Fruit fly (Drosophila melanogaster) whole organism, embryonic: ENCODE results near the gene Hsp110.
A peak's percentile ranks its signal among the peaks of the same experiment; 100 is the strongest.

Experiments
- Adf1 ChIP-seq: fragments of 200-800 bp; sonication (Bioruptor generic); IDR thresholded peaks from 2 replicates; pipeline ENCODE4 v1.3.6; 2022; ENCODE audit warnings: missing biosample characterization, missing genetic modification characterization
- C15 ChIP-seq: fragments of 200-800 bp; sonication (Bioruptor generic); IDR thresholded peaks from 3 replicates; pipeline ENCODE4 v1.3.6; 2022; ENCODE audit warnings: missing biosample characterization, missing genetic modification characterization
- CG11247 ChIP-seq: fragments of 200-800 bp; sonication (Bioruptor generic); IDR thresholded peaks from 2 replicates; pipeline ENCODE4 v1.3.6; 2022; ENCODE audit warnings: missing biosample characterization, missing genetic modification characterization
- CG13775 ChIP-seq: fragments of 200-800 bp; sonication (Bioruptor generic); optimal IDR thresholded peaks from 3 replicates; lab custom pipeline; 2017; ENCODE audit warnings: missing biosample characterization, mild to moderate bottlenecking, missing genetic modification characterization
- CG14860 ChIP-seq: fragments of 200-800 bp; sonication (Bioruptor generic); IDR thresholded peaks from 3 replicates; pipeline ENCODE4 v1.3.6; 2022; ENCODE audit warnings: missing biosample characterization, missing genetic modification characterization; ENCODE audit not compliant: partially characterized antibody
- CG14965 ChIP-seq: fragments of 200-800 bp; sonication (Bioruptor generic); optimal IDR thresholded peaks from 2 replicates; lab custom pipeline; 2016; ENCODE audit warnings: missing biosample characterization, missing genetic modification characterization, borderline replicate concordance
- CG17361 ChIP-seq: fragments of 200-800 bp; sonication (Bioruptor generic); IDR thresholded peaks from 3 replicates; pipeline ENCODE4 v1.3.6; 2022; ENCODE audit warnings: missing biosample characterization, missing genetic modification characterization
- CG17802 ChIP-seq: fragments of 200-800 bp; sonication (Bioruptor generic); optimal IDR thresholded peaks from 2 replicates; lab custom pipeline; 2018; ENCODE audit warnings: missing biosample characterization, mild to moderate bottlenecking, missing genetic modification characterization, moderate library complexity
- CG18011 ChIP-seq: fragments of 200-800 bp; sonication (Bioruptor generic); optimal IDR thresholded peaks from 2 replicates; lab custom pipeline; 2017; ENCODE audit warnings: missing biosample characterization, missing genetic modification characterization, mild to moderate bottlenecking, moderate library complexity, missing genotype
- CG18262 ChIP-seq: fragments of 200-800 bp; optimal IDR thresholded peaks from 3 replicates; lab custom pipeline; 2019; ENCODE audit warnings: missing biosample characterization, mild to moderate bottlenecking, missing genetic modification characterization, moderate library complexity
- CG2120 ChIP-seq: fragments of 200-800 bp; sonication (Bioruptor generic); optimal IDR thresholded peaks from 3 replicates; lab custom pipeline; 2016; ENCODE audit warnings: missing biosample characterization, missing genetic modification characterization
- CG2712 ChIP-seq: fragments of 200-800 bp; optimal IDR thresholded peaks from 3 replicates; lab custom pipeline; 2019; ENCODE audit warnings: missing biosample characterization, mild to moderate bottlenecking, missing genetic modification characterization, moderate library complexity
- CG3065 ChIP-seq: fragments of 200-800 bp; sonication (Bioruptor generic); optimal IDR thresholded peaks from 2 replicates; lab custom pipeline; 2016; ENCODE audit warnings: missing biosample characterization, missing genetic modification characterization
- CG31365 ChIP-seq: fragments of 200-800 bp; sonication (Bioruptor generic); optimal IDR thresholded peaks from 2 replicates; lab custom pipeline; 2018; ENCODE audit warnings: missing biosample characterization, mild to moderate bottlenecking, missing genetic modification characterization
- CG3995 ChIP-seq: fragments of 200-800 bp; sonication (Bioruptor generic); optimal IDR thresholded peaks from 3 replicates; lab custom pipeline; 2016; ENCODE audit warnings: missing biosample characterization, missing genetic modification characterization
- CG4730 ChIP-seq: fragments of 200-800 bp; sonication (Bioruptor generic); IDR thresholded peaks from 2 replicates; pipeline ENCODE4 v1.3.6; 2022; ENCODE audit warnings: missing biosample characterization, missing genetic modification characterization
- CG6654 ChIP-seq: fragments of 200-800 bp; sonication (Bioruptor generic); optimal IDR thresholded peaks from 2 replicates; lab custom pipeline; 2017; ENCODE audit warnings: missing biosample characterization, mild to moderate bottlenecking, missing genetic modification characterization
- CG6765 ChIP-seq: fragments of 200-800 bp; sonication (Bioruptor generic); optimal IDR thresholded peaks from 3 replicates; lab custom pipeline; 2017; ENCODE audit warnings: missing biosample characterization, mild to moderate bottlenecking, missing genetic modification characterization
- CG7357 ChIP-seq: fragments of 200-800 bp; sonication (Bioruptor generic); IDR thresholded peaks from 3 replicates; pipeline ENCODE4 v1.3.6; 2022; ENCODE audit warnings: missing biosample characterization, missing genetic modification characterization
- CG9215 ChIP-seq: fragments of 200-800 bp; sonication (Bioruptor generic); IDR thresholded peaks from 2 replicates; pipeline ENCODE4 v1.3.6; 2022; ENCODE audit warnings: missing biosample characterization, missing genetic modification characterization
- CG9797 ChIP-seq: fragments of 200-800 bp; sonication (Bioruptor generic); optimal IDR thresholded peaks from 3 replicates; lab custom pipeline; 2018; ENCODE audit warnings: missing biosample characterization, mild to moderate bottlenecking, missing genetic modification characterization
- CG9932 ChIP-seq: fragments of 200-800 bp; sonication (Bioruptor generic); IDR thresholded peaks from 2 replicates; pipeline ENCODE4 v1.3.6; 2022; ENCODE audit warnings: missing biosample characterization, missing genetic modification characterization
- Dfd ChIP-seq, 2 experiments: fragments of >200 bp; optimal IDR thresholded peaks; 2 replicates each; lab custom pipeline; 2017; ENCODE audit warnings: missing biosample characterization in 2 of 2, missing genetic modification characterization in 2 of 2
- Dip2 ChIP-seq: fragments of 200-800 bp; sonication (Bioruptor generic); IDR thresholded peaks from 2 replicates; pipeline ENCODE4 v1.3.6; 2022; ENCODE audit warnings: missing biosample characterization, missing genetic modification characterization
- MESR4 ChIP-seq: fragments of 200-800 bp; sonication (Bioruptor generic); optimal IDR thresholded peaks from 2 replicates; lab custom pipeline; 2018; ENCODE audit warnings: missing biosample characterization, mild to moderate bottlenecking, missing genetic modification characterization, moderate library complexity
- Meics ChIP-seq: fragments of 200-800 bp; sonication (Bioruptor generic); optimal IDR thresholded peaks from 2 replicates; lab custom pipeline; 2017; ENCODE audit warnings: missing biosample characterization, mild to moderate bottlenecking, missing genetic modification characterization
- Neu2 ChIP-seq: fragments of 200-800 bp; sonication (Bioruptor generic); optimal IDR thresholded peaks from 3 replicates; lab custom pipeline; 2016; ENCODE audit warnings: missing biosample characterization, missing genetic modification characterization, borderline replicate concordance
- Nf-YC ChIP-seq: fragments of 200-800 bp; optimal IDR thresholded peaks from 3 replicates; lab custom pipeline; 2019; ENCODE audit warnings: missing biosample characterization, mild to moderate bottlenecking, missing genetic modification characterization, moderate library complexity
- Sry-δ ChIP-seq: fragments of 200-800 bp; sonication (Bioruptor generic); optimal IDR thresholded peaks from 2 replicates; lab custom pipeline; 2016; ENCODE audit warnings: missing biosample characterization, missing genetic modification characterization
- YL-1 ChIP-seq: fragments of 200-800 bp; sonication (Bioruptor generic); optimal IDR thresholded peaks from 3 replicates; lab custom pipeline; 2017; ENCODE audit warnings: missing biosample characterization, mild to moderate bottlenecking, missing genetic modification characterization
- ash1 ChIP-seq: fragments of 200-800 bp; sonication (Bioruptor generic); optimal IDR thresholded peaks from 2 replicates; lab custom pipeline; 2018; ENCODE audit warnings: missing biosample characterization, mild to moderate bottlenecking, missing genetic modification characterization
- chif ChIP-seq, 2 experiments: fragments of 200-800 bp; sonication (Bioruptor generic); optimal IDR thresholded peaks; 3 replicates each; lab custom pipeline; 2016; ENCODE audit warnings: missing biosample characterization in 2 of 2, missing genetic modification characterization in 2 of 2
- chinmo ChIP-seq: fragments of 200-800 bp; sonication (Bioruptor generic); IDR thresholded peaks from 4 replicates; pipeline ENCODE4 v1.3.6; 2022; ENCODE audit warnings: missing biosample characterization, missing genetic modification characterization; ENCODE audit not compliant: partially characterized antibody
- exex ChIP-seq: fragments of 200-800 bp; sonication (Bioruptor generic); optimal IDR thresholded peaks from 4 replicates; lab custom pipeline; 2018; ENCODE audit warnings: missing biosample characterization, mild to moderate bottlenecking, missing genetic modification characterization, moderate library complexity
- fd3F ChIP-seq: fragments of 200-800 bp; sonication (Bioruptor generic); optimal IDR thresholded peaks from 2 replicates; lab custom pipeline; 2018; ENCODE audit warnings: missing biosample characterization, mild to moderate bottlenecking, missing genetic modification characterization, moderate library complexity
- hbn ChIP-seq: fragments of 200-800 bp; sonication (Bioruptor generic); IDR thresholded peaks from 2 replicates; pipeline ENCODE4 v1.3.6; 2022; ENCODE audit warnings: missing biosample characterization, missing genetic modification characterization; ENCODE audit not compliant: partially characterized antibody
- maf-S ChIP-seq: fragments of 200-800 bp; sonication (Bioruptor generic); optimal IDR thresholded peaks from 2 replicates; lab custom pipeline; 2016; ENCODE audit warnings: missing biosample characterization, missing genetic modification characterization
- phol ChIP-seq: fragments of 200-800 bp; sonication (Bioruptor generic); optimal IDR thresholded peaks from 3 replicates; lab custom pipeline; 2018; ENCODE audit warnings: missing biosample characterization, mild to moderate bottlenecking, missing genetic modification characterization, moderate library complexity
- run ChIP-seq: fragments of 200-800 bp; sonication (Bioruptor generic); optimal IDR thresholded peaks from 3 replicates; lab custom pipeline; 2018; ENCODE audit warnings: missing biosample characterization, mild to moderate bottlenecking, missing genetic modification characterization
- sd ChIP-seq: fragments of 200-800 bp; sonication (Bioruptor generic); optimal IDR thresholded peaks from 3 replicates; lab custom pipeline; 2018; ENCODE audit warnings: missing biosample characterization, mild to moderate bottlenecking, missing genetic modification characterization, moderate library complexity
- sens-2 ChIP-seq: fragments of 200-800 bp; sonication (Bioruptor generic); IDR thresholded peaks from 2 replicates; pipeline ENCODE4 v1.3.6; 2022; ENCODE audit warnings: missing biosample characterization, missing genetic modification characterization
- sim ChIP-seq: fragments of 200-800 bp; sonication (Bioruptor generic); IDR thresholded peaks from 2 replicates; pipeline ENCODE4 v1.3.6; 2022; ENCODE audit warnings: missing biosample characterization, missing genetic modification characterization
- sima ChIP-seq: fragments of 200-800 bp; sonication (Bioruptor generic); optimal IDR thresholded peaks from 2 replicates; lab custom pipeline; 2016; ENCODE audit warnings: missing biosample characterization, missing genetic modification characterization
- tin ChIP-seq: fragments of 200-800 bp; sonication (Bioruptor generic); optimal IDR thresholded peaks from 3 replicates; lab custom pipeline; 2016; ENCODE audit warnings: missing biosample characterization, missing genetic modification characterization
- tna ChIP-seq: fragments of 200-800 bp; sonication (Bioruptor generic); IDR thresholded peaks from 2 replicates; pipeline ENCODE4 v1.3.6; 2022; ENCODE audit warnings: missing biosample characterization, missing genetic modification characterization; ENCODE audit not compliant: partially characterized antibody
- twi ChIP-seq: fragments of 200-800 bp; optimal IDR thresholded peaks from 2 replicates; lab custom pipeline; 2019; ENCODE audit warnings: missing biosample characterization, mild to moderate bottlenecking, missing genetic modification characterization, moderate library complexity
- vnd ChIP-seq: fragments of 200-800 bp; sonication (Bioruptor generic); IDR thresholded peaks from 3 replicates; pipeline ENCODE4 v1.3.6; 2022; ENCODE audit warnings: missing biosample characterization, missing genetic modification characterization; ENCODE audit not compliant: partially characterized antibody
- z ChIP-seq: fragments of 200-800 bp; sonication (Bioruptor generic); IDR thresholded peaks from 3 replicates; pipeline ENCODE4 v1.3.6; 2022; ENCODE audit warnings: missing biosample characterization, missing genetic modification characterization
- zen ChIP-seq: fragments of 200-800 bp; sonication (Bioruptor generic); optimal IDR thresholded peaks from 3 replicates; lab custom pipeline; 2018; ENCODE audit warnings: missing biosample characterization, mild to moderate bottlenecking, missing genetic modification characterization, moderate library complexity
- zfh1 ChIP-seq: fragments of 200-800 bp; sonication (Bioruptor generic); IDR thresholded peaks from 3 replicates; pipeline ENCODE4 v1.3.6; 2022; ENCODE audit warnings: missing biosample characterization, missing genetic modification characterization

Gene Hsp110

DNA sequence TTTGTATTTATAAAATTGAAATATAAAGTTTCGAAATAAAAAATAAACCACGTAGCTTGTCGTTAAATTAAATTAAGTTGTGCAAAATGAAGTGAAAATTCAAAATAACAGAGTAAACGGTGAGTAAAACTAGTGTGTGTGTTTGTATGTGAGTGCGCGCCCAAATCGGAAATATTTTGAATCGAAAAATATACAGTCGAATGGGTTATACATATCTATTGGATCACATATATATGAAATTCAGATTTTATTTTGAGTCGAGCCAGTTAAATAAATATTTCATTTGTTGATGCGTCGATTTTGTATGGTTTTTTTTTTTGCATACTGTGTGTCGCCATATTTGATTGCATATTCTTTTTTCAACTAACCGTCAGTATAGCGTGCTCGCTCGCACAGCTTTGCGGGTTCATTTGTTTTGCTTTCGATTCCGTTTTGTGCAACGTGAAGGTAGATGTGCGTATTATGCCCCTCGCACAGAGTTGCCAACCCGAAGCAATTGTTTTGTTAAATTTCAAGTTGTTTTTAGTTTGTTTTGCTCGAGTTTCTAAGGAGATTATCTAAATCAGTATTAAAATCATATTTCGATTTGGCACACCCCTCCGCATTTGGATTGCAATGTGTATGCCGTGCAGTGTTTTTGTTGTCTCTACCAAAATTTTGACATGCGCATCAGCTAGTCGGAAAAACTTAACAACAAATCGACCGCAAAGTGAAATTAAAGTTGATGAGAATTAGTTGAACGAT, 33.4 kb upstream of the Hsp110 start (continued):
- TF ChIP-seq CG18011 (GFP tag; lab: Kevin White, UChicago) (no peak), CG6654 (GFP tag; lab: Kevin White, UChicago) (no peak), CG3065 (GFP tag; lab: Kevin White, UChicago) (no peak), CG2712 (peak; percentile 12), Neu2 (GFP tag; lab: Kevin White, UChicago) (peak; percentile 33), z (no peak), CG3995 (GFP tag; lab: Kevin White, UChicago) (no peak), zen (no peak), sima (GFP tag; lab: Kevin White, UChicago) (no peak), CG17361 (no peak; the same call in 2 of the 3 replicates), Dip2 (GFP tag; lab: Robert Waterston, UW) (no peak), CG9932 (no peak), CG11247 (GFP tag; lab: Robert Waterston, UW) (no peak), Adf1 (no peak), Dfd (GFP tag; optimal IDR thresholded peaks at IDR 0.05; lab: Kevin White, UChicago) (no peak), CG18262 (tag; lab: Kevin White, UChicago) (peak; percentile 18), sd (tag; lab: Kevin White, UChicago) (no peak), CG17802 (tag; lab: Kevin White, UChicago) (no peak), CG31365 (tag; lab: Kevin White, UChicago) (no peak), ash1 (GFP tag; lab: Kevin White, UChicago) (no peak), CG9797 (no peak), phol (tag; lab: Kevin White, UChicago) (peak; percentile 98), chinmo (no peak), Nf-YC (no peak), CG14860 (no peak), maf-S (GFP tag; lab: Kevin White, UChicago) (no peak), sens-2 (GFP tag; lab: Robert Waterston, UW) (no peak), CG2120 (GFP tag; lab: Kevin White, UChicago) (peak; percentile 42), CG9215 (GFP tag; lab: Robert Waterston, UW) (peak; percentile 60; the same call in 1 of the 2 replicates), CG4730 (no peak), Meics (GFP tag; lab: Kevin White, UChicago) (no peak), CG6765 (GFP tag; lab: Kevin White, UChicago) (no peak), run (tag; lab: Kevin White, UChicago) (no peak), sim (GFP tag; lab: Robert Waterston, UW) (no peak), hbn (GFP tag; lab: Robert Waterston, UW) (no peak), vnd (GFP tag; lab: Robert Waterston, UW) (no peak), CG7357 (GFP tag; lab: Robert Waterston, UW) (no peak), Sry-δ (GFP tag; lab: Kevin White, UChicago) (no peak), tna (GFP tag; lab: Robert Waterston, UW) (peak; percentile 28; the same call in 1 of the 2 replicates), exex (tag; lab: Kevin White, UChicago) (no peak), twi (no peak), C15 (no peak), tin (GFP tag; lab: Kevin White, UChicago) (no peak), CG13775 (GFP tag; lab: Kevin White, UChicago) (peak; percentile 14), chif (GFP tag; optimal IDR thresholded peaks at IDR 0.05; lab: Kevin White, UChicago) (no peak), MESR4 (GFP tag; lab: Kevin White, UChicago) (no peak), fd3F (GFP tag; lab: Kevin White, UChicago) (no peak), YL-1 (GFP tag; lab: Kevin White, UChicago) (no peak), CG14965 (no peak), zfh1 (0 out of 3 replicates have a peak, but pooled peaks have one; percentile 10)
